Fruit fly (Drosophila melanogaster) whole organism, embryonic: ENCODE measurements around the gene Rpn1.

Source experiments
- Ada2b ChIP-seq: fragments of 200-800 bp; sonication (Bioruptor generic); IDR thresholded peaks from 2 replicates; pipeline ENCODE4 v1.3.6; 2022; ENCODE audit warnings: missing biosample characterization, missing genetic modification characterization
- Atf6 ChIP-seq: fragments of 200-800 bp; sonication (Bioruptor generic); IDR thresholded peaks from 2 replicates; pipeline ENCODE4 v1.3.6; 2022; ENCODE audit warnings: missing biosample characterization, missing genetic modification characterization
- Bteb2 ChIP-seq: fragments of 200-800 bp; sonication (Bioruptor generic); optimal IDR thresholded peaks from 2 replicates; lab custom pipeline; 2016; ENCODE audit warnings: missing biosample characterization, missing genetic modification characterization
- CG10959 ChIP-seq: fragments of 200-800 bp; sonication (Bioruptor generic); IDR thresholded peaks from 2 replicates; pipeline ENCODE4 v1.3.6; 2022; ENCODE audit warnings: missing biosample characterization, missing genetic modification characterization
- CG11723 ChIP-seq: fragments of 200-800 bp; sonication (Bioruptor generic); optimal IDR thresholded peaks from 2 replicates; lab custom pipeline; 2017; ENCODE audit warnings: missing biosample characterization, mild to moderate bottlenecking, missing genetic modification characterization
- CG12659 ChIP-seq: fragments of 200-800 bp; sonication (Bioruptor generic); optimal IDR thresholded peaks from 3 replicates; lab custom pipeline; 2017; ENCODE audit warnings: mild to moderate bottlenecking, missing biosample characterization, missing genetic modification reagents, missing genetic modification characterization
- CG13123 ChIP-seq: fragments of 200-800 bp; sonication (Bioruptor generic); optimal IDR thresholded peaks from 2 replicates; lab custom pipeline; 2016; ENCODE audit warnings: missing biosample characterization, missing genetic modification characterization
- CG14965 ChIP-seq: fragments of 200-800 bp; sonication (Bioruptor generic); optimal IDR thresholded peaks from 2 replicates; lab custom pipeline; 2016; ENCODE audit warnings: missing biosample characterization, missing genetic modification characterization, borderline replicate concordance
- CG15269 ChIP-seq: fragments of 200-800 bp; sonication (Bioruptor generic); optimal IDR thresholded peaks from 2 replicates; lab custom pipeline; 2018; ENCODE audit warnings: missing biosample characterization, mild to moderate bottlenecking, missing genetic modification characterization, moderate library complexity
- CG16863 ChIP-seq: fragments of 200-800 bp; sonication (Bioruptor generic); optimal IDR thresholded peaks from 3 replicates; lab custom pipeline; 2016; ENCODE audit warnings: missing biosample characterization, missing genetic modification characterization
- CG17186 ChIP-seq: fragments of 200-800 bp; sonication (Bioruptor generic); optimal IDR thresholded peaks from 3 replicates; lab custom pipeline; 2017; ENCODE audit warnings: missing biosample characterization, missing genetic modification reagents, missing genetic modification characterization
- CG17912 ChIP-seq: fragments of 200-800 bp; sonication (Bioruptor generic); optimal IDR thresholded peaks from 2 replicates; lab custom pipeline; 2018; ENCODE audit warnings: missing biosample characterization, mild to moderate bottlenecking, missing genetic modification characterization
- CG18262 ChIP-seq: fragments of 200-800 bp; optimal IDR thresholded peaks from 3 replicates; lab custom pipeline; 2019; ENCODE audit warnings: missing biosample characterization, mild to moderate bottlenecking, missing genetic modification characterization, moderate library complexity
- CG2129 ChIP-seq: fragments of 200-800 bp; sonication (Bioruptor generic); IDR thresholded peaks from 2 replicates; pipeline ENCODE4 v1.3.6; 2022; ENCODE audit warnings: missing biosample characterization, missing genetic modification characterization; ENCODE audit not compliant: partially characterized antibody
- CG2202 ChIP-seq: fragments of 200-800 bp; sonication (Bioruptor generic); optimal IDR thresholded peaks from 2 replicates; lab custom pipeline; 2018; ENCODE audit warnings: missing biosample characterization, mild to moderate bottlenecking, missing genetic modification characterization
- CG3995 ChIP-seq: fragments of 200-800 bp; sonication (Bioruptor generic); optimal IDR thresholded peaks from 3 replicates; lab custom pipeline; 2016; ENCODE audit warnings: missing biosample characterization, missing genetic modification characterization
- CG4360 ChIP-seq: fragments of 200-800 bp; sonication (Bioruptor generic); IDR thresholded peaks from 2 replicates; pipeline ENCODE4 v1.3.6; 2022; ENCODE audit warnings: missing biosample characterization, missing genetic modification characterization
- CG5245 ChIP-seq: fragments of 200-800 bp; sonication (Bioruptor generic); optimal IDR thresholded peaks from 3 replicates; lab custom pipeline; 2016; ENCODE audit warnings: missing biosample characterization, missing genetic modification characterization
- CG6791 ChIP-seq: fragments of 200-800 bp; sonication (Bioruptor generic); IDR thresholded peaks from 3 replicates; pipeline ENCODE4 v1.3.6; 2022; ENCODE audit warnings: missing biosample characterization, missing genetic modification characterization; ENCODE audit not compliant: partially characterized antibody
- CG6854 ChIP-seq: fragments of 200-800 bp; sonication (Bioruptor generic); optimal IDR thresholded peaks from 3 replicates; lab custom pipeline; 2017; ENCODE audit warnings: missing biosample characterization, mild to moderate bottlenecking, missing genetic modification characterization
- CG8281 ChIP-seq: fragments of 200-800 bp; sonication (Bioruptor generic); optimal IDR thresholded peaks from 2 replicates; lab custom pipeline; 2018; ENCODE audit warnings: missing biosample characterization, mild to moderate bottlenecking, missing genetic modification characterization, moderate library complexity
- CG8290 ChIP-seq, 3 experiments: fragments of 200-800 bp; sonication (Bioruptor generic); optimal IDR thresholded peaks; 2 replicates each; lab custom pipeline; 2016 to 2019; ENCODE audit warnings: missing biosample characterization in 3 of 3, missing genetic modification characterization in 3 of 3, mild to moderate bottlenecking in 2 of 3, moderate library complexity in 1 of 3
- CG8388 ChIP-seq: fragments of 200-800 bp; sonication (Bioruptor generic); optimal IDR thresholded peaks from 2 replicates; lab custom pipeline; 2019; ENCODE audit warnings: missing biosample characterization, mild to moderate bottlenecking, missing genetic modification characterization, moderate library complexity
- Camta ChIP-seq: fragments of 200-800 bp; sonication (Bioruptor generic); optimal IDR thresholded peaks from 2 replicates; lab custom pipeline; 2016; ENCODE audit warnings: missing biosample characterization, missing genetic modification characterization
- Doc3 ChIP-seq: fragments of 200-800 bp; sonication (Bioruptor generic); IDR thresholded peaks from 3 replicates; pipeline ENCODE4 v1.3.6; 2022; ENCODE audit warnings: missing biosample characterization, missing genetic modification characterization; ENCODE audit not compliant: partially characterized antibody
- Gsc ChIP-seq: fragments of 200-800 bp; sonication (Bioruptor generic); IDR thresholded peaks from 2 replicates; pipeline ENCODE4 v1.3.6; 2022; ENCODE audit warnings: missing biosample characterization, missing genetic modification characterization
- Hmr ChIP-seq: fragments of 200-800 bp; sonication (Bioruptor generic); optimal IDR thresholded peaks from 3 replicates; lab custom pipeline; 2017; ENCODE audit warnings: mild to moderate bottlenecking, missing biosample characterization, missing genetic modification reagents, missing genetic modification characterization
- Hr39 ChIP-seq: fragments of >200 bp; optimal IDR thresholded peaks from 2 replicates; lab custom pipeline; 2017
- Kr ChIP-seq: fragments of 200-800 bp; sonication (Bioruptor generic); optimal IDR thresholded peaks from 2 replicates; lab custom pipeline; 2017; ENCODE audit warnings: missing biosample characterization, mild to moderate bottlenecking, missing genetic modification characterization
- NC2β ChIP-seq: fragments of 200-800 bp; sonication (Bioruptor generic); optimal IDR thresholded peaks from 2 replicates; lab custom pipeline; 2016; ENCODE audit warnings: missing biosample characterization, missing genetic modification characterization
- Nf-YC ChIP-seq: fragments of 200-800 bp; optimal IDR thresholded peaks from 3 replicates; lab custom pipeline; 2019; ENCODE audit warnings: missing biosample characterization, mild to moderate bottlenecking, missing genetic modification characterization, moderate library complexity
- Oli ChIP-seq: fragments of 200-800 bp; sonication (Bioruptor generic); optimal IDR thresholded peaks from 2 replicates; lab custom pipeline; 2018; ENCODE audit warnings: missing biosample characterization, mild to moderate bottlenecking, missing genetic modification characterization, moderate library complexity
- Poxn ChIP-seq: fragments of 200-800 bp; sonication (Bioruptor generic); IDR thresholded peaks from 2 replicates; pipeline ENCODE4 v1.3.6; 2022; ENCODE audit warnings: missing biosample characterization, missing genetic modification characterization
- Sry-β ChIP-seq: fragments of 200-800 bp; sonication (Bioruptor generic); optimal IDR thresholded peaks from 2 replicates; lab custom pipeline; 2018; ENCODE audit warnings: missing biosample characterization, mild to moderate bottlenecking, missing genetic modification characterization, moderate library complexity
- al ChIP-seq: fragments of 200-800 bp; sonication (Bioruptor generic); IDR thresholded peaks from 2 replicates; pipeline ENCODE4 v1.3.6; 2022; ENCODE audit warnings: missing biosample characterization, missing genetic modification characterization
- az2 ChIP-seq: fragments of 200-800 bp; sonication (Bioruptor generic); optimal IDR thresholded peaks from 3 replicates; lab custom pipeline; 2016; ENCODE audit warnings: missing biosample characterization, missing genetic modification characterization
- bsh ChIP-seq, 2 experiments: fragments of 200-800 bp; sonication (Bioruptor generic); optimal IDR thresholded peaks; 2 replicates each; lab custom pipeline; 2017 to 2018; ENCODE audit warnings: mild to moderate bottlenecking in 2 of 2, missing biosample characterization in 2 of 2, missing genetic modification characterization in 2 of 2, moderate library complexity in 1 of 2
- dmrt99B ChIP-seq: fragments of 200-800 bp; sonication (Bioruptor generic); optimal IDR thresholded peaks from 2 replicates; lab custom pipeline; 2018; ENCODE audit warnings: missing biosample characterization, mild to moderate bottlenecking, missing genetic modification characterization, moderate library complexity
- fru ChIP-seq: fragments of >200 bp; optimal IDR thresholded peaks from 2 replicates; lab custom pipeline; 2017
- fu2 ChIP-seq: fragments of 200-800 bp; sonication (Bioruptor generic); optimal IDR thresholded peaks from 2 replicates; lab custom pipeline; 2016; ENCODE audit warnings: missing biosample characterization, missing genetic modification characterization
- grn ChIP-seq: fragments of 200-800 bp; sonication (Bioruptor generic); optimal IDR thresholded peaks from 3 replicates; lab custom pipeline; 2017; ENCODE audit warnings: missing biosample characterization, missing genetic modification characterization
- kni ChIP-seq: fragments of 200-800 bp; sonication (Bioruptor generic); optimal IDR thresholded peaks from 3 replicates; lab custom pipeline; 2017; ENCODE audit warnings: mild to moderate bottlenecking, missing biosample characterization, missing genetic modification reagents, missing genetic modification characterization
- lab ChIP-seq: fragments of 200-800 bp; sonication (Bioruptor generic); optimal IDR thresholded peaks from 3 replicates; lab custom pipeline; 2017; ENCODE audit warnings: missing biosample characterization, missing genetic modification characterization, mild to moderate bottlenecking, moderate library complexity, missing genetic modification reagents
- prd ChIP-seq, 3 experiments: fragments of >200 bp in 2 of 3; fragments of 200-800 bp in 1 of 3; sonication (Bioruptor generic) in 1 of 3; optimal IDR thresholded peaks in 2 of 3; IDR thresholded peaks in 1 of 3; 2 replicates in 2 of 3; 3 replicates in 1 of 3; pipeline versions ENCODE4 v1.3.6 to Lab custom; 2017 to 2022; ENCODE audit warnings: missing biosample characterization in 1 of 3, missing genetic modification characterization in 1 of 3
- pros ChIP-seq: fragments of 200-800 bp; sonication (Bioruptor generic); optimal IDR thresholded peaks from 3 replicates; lab custom pipeline; 2019; ENCODE audit warnings: missing biosample characterization, mild to moderate bottlenecking, missing genetic modification characterization, moderate library complexity
- slp2 ChIP-seq: fragments of 200-800 bp; sonication (Bioruptor generic); optimal IDR thresholded peaks from 2 replicates; lab custom pipeline; 2016; ENCODE audit warnings: missing biosample characterization, missing genetic modification characterization
- tin ChIP-seq: fragments of 200-800 bp; sonication (Bioruptor generic); optimal IDR thresholded peaks from 3 replicates; lab custom pipeline; 2016; ENCODE audit warnings: missing biosample characterization, missing genetic modification characterization
- trem ChIP-seq: fragments of 200-800 bp; optimal IDR thresholded peaks from 3 replicates; lab custom pipeline; 2019; ENCODE audit warnings: missing biosample characterization, mild to moderate bottlenecking, missing genetic modification characterization, moderate library complexity

Gene Rpn1

dm6 chr3L:19902560-19903399 lies 12.1 kb upstream of the Rpn1 start (continued):
- peak; percentile 93 for TF ChIP-seq CG5245
- peak; percentile 89 for TF ChIP-seq CG11723 (GFP tag; lab: Kevin White, UChicago)
- peak; percentile 97 for TF ChIP-seq Atf6
- TF ChIP-seq CG6854 (GFP tag; lab: Kevin White, UChicago): peak; percentile 93
- no peak for TF ChIP-seq prd (optimal IDR thresholded peaks at IDR 0.05; lab: Kevin White, UChicago)
- TF ChIP-seq prd (GFP tag; IDR thresholded peaks at IDR 0.05; lab: Robert Waterston, UW): peak; percentile 91
- peak; percentile 87 for TF ChIP-seq Poxn (GFP tag; lab: Robert Waterston, UW)
- no peak for TF ChIP-seq kni
- no peak for TF ChIP-seq Hr39
- peak; percentile 55 for TF ChIP-seq CG17186 (GFP tag; lab: Kevin White, UChicago)
- peak; percentile 53 for TF ChIP-seq CG17912
- peak; percentile 49 for TF ChIP-seq NC2β
- TF ChIP-seq Sry-β (GFP tag; lab: Kevin White, UChicago): peak; percentile 57
- TF ChIP-seq CG15269 (tag; lab: Kevin White, UChicago): peak; percentile 97
- TF ChIP-seq CG6791 (GFP tag; lab: Robert Waterston, UW): no peak
- TF ChIP-seq CG14965 (GFP tag; lab: Kevin White, UChicago): peak; percentile 77
- peak; percentile 71 for TF ChIP-seq CG3995 (GFP tag; lab: Kevin White, UChicago)
- TF ChIP-seq trem (tag; lab: Kevin White, UChicago): peak; percentile 81
- peak; percentile 97 for TF ChIP-seq CG12659 (GFP tag; lab: Kevin White, UChicago)
- TF ChIP-seq CG13123 (GFP tag; lab: Kevin White, UChicago): peak; percentile 90
- peak; percentile 81 for TF ChIP-seq CG8281 (tag; lab: Kevin White, UChicago)
- peak; percentile 96 for TF ChIP-seq CG16863
- TF ChIP-seq CG8388: peak; percentile 91
- TF ChIP-seq CG2129 (GFP tag; lab: Robert Waterston, UW): no peak
- TF ChIP-seq CG4360 (GFP tag; lab: Robert Waterston, UW): peak; percentile 41
- TF ChIP-seq CG8290 (GFP tag; optimal IDR thresholded peaks at IDR 0.05; lab: Kevin White, UChicago): peak; percentile 48
- TF ChIP-seq CG8290 (tag; optimal IDR thresholded peaks at IDR 0.05; lab: Kevin White, UChicago): peak; percentile 40 to 99
- peak; percentile 40 for TF ChIP-seq Camta (GFP tag; lab: Kevin White, UChicago)
- 0 out of 3 replicates have a peak, but pooled peaks have one; percentile 8 for TF ChIP-seq Doc3 (GFP tag; lab: Robert Waterston, UW)
- peak; percentile 74 for TF ChIP-seq grn (GFP tag; lab: Kevin White, UChicago)
- TF ChIP-seq bsh (GFP tag; optimal IDR thresholded peaks at IDR 0.05; lab: Kevin White, UChicago): peak; percentile 90 to 95
- TF ChIP-seq lab (GFP tag; lab: Kevin White, UChicago): peak; percentile 97
- TF ChIP-seq tin: peak; percentile 91
- TF ChIP-seq az2 (GFP tag; lab: Kevin White, UChicago): peak; percentile 95
- peak; percentile 96 for TF ChIP-seq dmrt99B (tag; lab: Kevin White, UChicago)
- peak; percentile 96 for TF ChIP-seq Oli (tag; lab: Kevin White, UChicago)
- no peak for TF ChIP-seq CG10959 (GFP tag; lab: Robert Waterston, UW)
- peak; percentile 95 for TF ChIP-seq Hmr (GFP tag; lab: Kevin White, UChicago)
- TF ChIP-seq slp2 (GFP tag; lab: Kevin White, UChicago): peak; percentile 94
- peak; percentile 87 for TF ChIP-seq CG18262 (tag; lab: Kevin White, UChicago)
- peak; percentile 84 for TF ChIP-seq pros (GFP tag; lab: Kevin White, UChicago)
- peak; percentile 62 for TF ChIP-seq Nf-YC (tag; lab: Kevin White, UChicago)
- peak; percentile 96 for TF ChIP-seq Bteb2 (GFP tag; lab: Kevin White, UChicago)
- no peak for TF ChIP-seq Kr (GFP tag; lab: Kevin White, UChicago)
- no peak for TF ChIP-seq fru
- peak; percentile 77 for TF ChIP-seq Ada2b (GFP tag; lab: Robert Waterston, UW)
- TF ChIP-seq CG2202: peak; percentile 78
- peak; percentile 95 for TF ChIP-seq fu2 (GFP tag; lab: Kevin White, UChicago)
- no peak for TF ChIP-seq Gsc (GFP tag; lab: Robert Waterston, UW)
- TF ChIP-seq al (GFP tag; lab: Robert Waterston, UW): peak; percentile 87
